Worm (Caenorhabditis elegans) whole organism, L2 larva: ENCODE results near the gene efr-3.

ENCODE experiments used
- C34F6.9 ChIP-seq: fragments of 150-350 bp; optimal IDR thresholded peaks from 2 replicates; lab custom pipeline; 2014; ENCODE audit warnings: missing biosample characterization, missing genetic modification characterization
- F13H6.1 ChIP-seq: sonication (generic microtip); optimal IDR thresholded peaks from 2 replicates; lab custom pipeline; 2016; ENCODE audit warnings: missing genetic modification characterization, missing compliant biosample characterization
- R02D3.7 ChIP-seq: fragments of 150-350 bp; optimal IDR thresholded peaks from 2 replicates; lab custom pipeline; 2014; ENCODE audit warnings: missing biosample characterization, missing genetic modification characterization
- alr-1 ChIP-seq: fragments of 150-350 bp; optimal IDR thresholded peaks from 2 replicates; lab custom pipeline; 2014; ENCODE audit warnings: missing biosample characterization, missing genetic modification characterization
- ama-1 ChIP-seq: fragments of 150-350 bp; optimal IDR thresholded peaks from 2 replicates; lab custom pipeline; 2018; ENCODE audit warnings: inconsistent platforms
- blmp-1 ChIP-seq: sonication (generic microtip); optimal IDR thresholded peaks from 2 replicates; lab custom pipeline; 2017; ENCODE audit warnings: missing genetic modification characterization, mild to moderate bottlenecking, missing compliant biosample characterization, antibody characterized with exemption, moderate library complexity; ENCODE audit not compliant: insufficient read depth
- ceh-82 ChIP-seq: fragments of 150-350 bp; optimal IDR thresholded peaks from 2 replicates; lab custom pipeline; 2014; ENCODE audit warnings: missing biosample characterization, missing genetic modification characterization
- crh-2 ChIP-seq: sonication (generic microtip); optimal IDR thresholded peaks from 2 replicates; lab custom pipeline; 2017; ENCODE audit warnings: missing biosample characterization, missing genetic modification characterization
- egl-27 ChIP-seq: sonication (generic microtip); optimal IDR thresholded peaks from 3 replicates; lab custom pipeline; 2017; ENCODE audit warnings: missing biosample characterization, missing genetic modification reagents, missing genetic modification characterization
- elt-1 ChIP-seq: fragments of 150-350 bp; optimal IDR thresholded peaks from 2 replicates; lab custom pipeline; 2014; ENCODE audit warnings: missing biosample characterization, missing genetic modification characterization
- elt-3 ChIP-seq: sonication (generic microtip); optimal IDR thresholded peaks from 2 replicates; lab custom pipeline; 2017; ENCODE audit warnings: missing biosample characterization, missing genetic modification characterization
- fos-1 ChIP-seq: fragments of 150-350 bp; optimal IDR thresholded peaks from 2 replicates; lab custom pipeline; 2014; ENCODE audit warnings: missing biosample characterization, missing genetic modification characterization
- lsy-2 ChIP-seq, 2 experiments: fragments of 150-350 bp in 1 of 2; sonication (generic microtip) in 1 of 2; optimal IDR thresholded peaks; 2 replicates each; lab custom pipeline; 2014 to 2017; ENCODE audit warnings: missing biosample characterization in 2 of 2, missing genetic modification characterization in 2 of 2
- mab-5 ChIP-seq: fragments of 150-350 bp; optimal IDR thresholded peaks from 2 replicates; lab custom pipeline; 2014; ENCODE audit warnings: missing biosample characterization, missing genetic modification characterization
- mdl-1 ChIP-seq, 2 experiments: fragments of 150-350 bp in 1 of 2; sonication (generic microtip) in 1 of 2; optimal IDR thresholded peaks; 2 replicates each; lab custom pipeline; 2017; ENCODE audit warnings: missing biosample characterization in 2 of 2, missing genetic modification characterization in 2 of 2
- nhr-11 ChIP-seq: fragments of 150-350 bp; optimal IDR thresholded peaks from 2 replicates; lab custom pipeline; 2014; ENCODE audit warnings: missing biosample characterization, missing genetic modification characterization
- nhr-12 ChIP-seq: fragments of 150-350 bp; optimal IDR thresholded peaks from 2 replicates; lab custom pipeline; 2014; ENCODE audit warnings: missing biosample characterization, missing genetic modification characterization
- nhr-129 ChIP-seq: fragments of 150-350 bp; optimal IDR thresholded peaks from 2 replicates; lab custom pipeline; 2014; ENCODE audit warnings: missing biosample characterization, missing genetic modification characterization
- nhr-21 ChIP-seq: fragments of 150-350 bp; optimal IDR thresholded peaks from 2 replicates; lab custom pipeline; 2014; ENCODE audit warnings: missing biosample characterization, missing genetic modification characterization
- nhr-237 ChIP-seq: fragments of 150-350 bp; optimal IDR thresholded peaks from 2 replicates; lab custom pipeline; 2014; ENCODE audit warnings: missing biosample characterization, missing genetic modification characterization
- nhr-25 ChIP-seq: fragments of 150-350 bp; sonication (generic microtip); optimal IDR thresholded peaks from 3 replicates; lab custom pipeline; 2014; ENCODE audit warnings: missing biosample characterization, missing genetic modification characterization
- nhr-6 ChIP-seq: fragments of 150-350 bp; optimal IDR thresholded peaks from 2 replicates; lab custom pipeline; 2014; ENCODE audit warnings: missing biosample characterization, missing genetic modification characterization
- nhr-77 ChIP-seq: fragments of 150-350 bp; optimal IDR thresholded peaks from 2 replicates; lab custom pipeline; 2014; ENCODE audit warnings: missing biosample characterization, missing genetic modification characterization
- sem-4 ChIP-seq: fragments of 150-350 bp; optimal IDR thresholded peaks from 2 replicates; lab custom pipeline; 2014; ENCODE audit warnings: missing biosample characterization, missing genetic modification reagents, missing genetic modification characterization
- sma-3 ChIP-seq: sonication (generic microtip); optimal IDR thresholded peaks from 2 replicates; lab custom pipeline; 2016; ENCODE audit warnings: missing genetic modification reagents, missing genetic modification characterization, missing compliant biosample characterization
- sma-9 ChIP-seq, 2 experiments: fragments of 150-350 bp in 1 of 2; sonication (generic microtip) in 1 of 2; optimal IDR thresholded peaks; 2 replicates each; lab custom pipeline; 2014 to 2016; ENCODE audit warnings: missing genetic modification characterization in 2 of 2, mild to moderate bottlenecking in 1 of 2, missing biosample characterization in 1 of 2, missing compliant biosample characterization in 1 of 2, missing genetic modification reagents in 1 of 2, moderate library complexity in 1 of 2
- unc-39 ChIP-seq: fragments of 150-350 bp; optimal IDR thresholded peaks from 2 replicates; lab custom pipeline; 2014; ENCODE audit warnings: missing biosample characterization, missing genetic modification characterization
- unc-55 ChIP-seq: fragments of 150-350 bp; sonication (generic microtip); optimal IDR thresholded peaks from 3 replicates; lab custom pipeline; 2014; ENCODE audit warnings: missing biosample characterization, missing genetic modification reagents, missing genetic modification characterization
- unc-62 ChIP-seq: fragments of 150-350 bp; optimal IDR thresholded peaks from 2 replicates; lab custom pipeline; 2014; ENCODE audit warnings: missing biosample characterization, missing genetic modification reagents, missing genetic modification characterization
- ztf-11 ChIP-seq: sonication (generic microtip); optimal IDR thresholded peaks from 2 replicates; lab custom pipeline; 2017; ENCODE audit warnings: missing biosample characterization, missing genetic modification characterization
- ztf-4 ChIP-seq: fragments of 150-350 bp; optimal IDR thresholded peaks from 2 replicates; lab custom pipeline; 2014; ENCODE audit warnings: missing biosample characterization, missing genetic modification characterization

efr-3 gene

DNA sequence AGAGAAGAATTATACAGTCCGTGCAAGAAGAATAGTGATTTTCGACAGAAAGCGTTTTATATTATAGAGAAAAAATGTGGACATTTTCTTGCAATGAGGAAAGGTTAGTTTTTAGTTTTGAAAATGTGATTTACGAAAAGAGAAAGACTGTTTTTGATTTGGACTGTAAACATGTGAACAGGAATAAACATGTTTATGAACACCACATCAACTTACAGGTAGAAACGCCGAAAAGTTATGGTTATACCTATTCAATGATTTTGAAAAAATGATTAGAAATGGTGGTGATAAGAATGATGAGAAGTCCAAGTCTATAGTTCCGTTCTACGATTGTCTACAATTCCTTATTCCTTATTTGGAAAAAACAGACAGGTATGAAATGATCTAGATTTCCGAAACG is 23.6 kb upstream of the efr-3 start:
- no peak for TF ChIP-seq lsy-2 (tag; optimal IDR thresholded peaks at IDR 0.05; lab: Kevin White, UChicago)
- no peak for TF ChIP-seq nhr-77 (tag; lab: Kevin White, UChicago)
- no peak for TF ChIP-seq unc-39 (tag; lab: Kevin White, UChicago)
- TF ChIP-seq unc-62, result no peak
- TF ChIP-seq nhr-12, result no peak
- TF ChIP-seq crh-2 (tag; lab: Kevin White, UChicago), result no peak
- TF ChIP-seq elt-3, result no peak
- TF ChIP-seq ztf-11 (tag; lab: Kevin White, UChicago), result no peak
- no peak for TF ChIP-seq nhr-237
- TF ChIP-seq nhr-11 (tag; lab: Kevin White, UChicago), result no peak
- TF ChIP-seq mdl-1 (tag; optimal IDR thresholded peaks at IDR 0.05; lab: Kevin White, UChicago), result no peak

DNA sequence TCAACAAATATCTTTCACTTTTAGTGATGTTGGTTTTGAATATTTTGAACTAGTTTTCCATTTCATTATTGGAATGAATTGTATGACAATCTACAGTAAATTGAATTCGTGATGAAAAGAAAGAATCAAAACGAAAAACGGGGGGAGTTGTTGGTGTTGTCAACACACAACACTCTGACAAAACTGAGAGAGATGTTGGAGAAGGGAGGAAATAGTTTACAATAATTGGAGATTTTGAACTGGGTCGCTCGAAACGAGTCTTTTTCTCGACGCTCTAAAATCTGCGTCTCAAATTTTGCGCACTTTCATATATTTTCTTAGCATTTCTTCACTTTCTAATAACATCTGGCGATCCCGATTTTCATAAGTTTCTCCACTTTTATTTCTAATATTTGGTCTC is 22.9 kb upstream of the efr-3 start, which contains the start of gene txt-18:
txt-18 (plus strand) TSS at position 180 of the 400 bp plus-strand sequence.
- TF ChIP-seq nhr-129 (tag; lab: Kevin White, UChicago) (peak; percentile 59), mdl-1 (tag; optimal IDR thresholded peaks at IDR 0.05; lab: Kevin White, UChicago) (no peak), nhr-21 (tag; lab: Kevin White, UChicago) (peak; percentile 39), mab-5 (tag; lab: Kevin White, UChicago) (no peak), blmp-1 (tag; lab: Kevin White, UChicago) (peak; percentile 72), C34F6.9 (tag; lab: Kevin White, UChicago) (peak; percentile 27), R02D3.7 (tag; lab: Kevin White, UChicago) (no peak), unc-55 (GFP tag; lab: Kevin White, UChicago) (peak; percentile 4), lsy-2 (tag; optimal IDR thresholded peaks at IDR 0.05; lab: Kevin White, UChicago) (peak in 1 of 2 experiments; percentile 34), sma-3 (GFP tag; lab: Kevin White, UChicago) (no peak), crh-2 (tag; lab: Kevin White, UChicago) (peak; percentile 9), egl-27 (tag; lab: Kevin White, UChicago) (peak; percentile 17), ztf-4 (tag; lab: Kevin White, UChicago) (peak; percentile 6), sma-9 (GFP tag; optimal IDR thresholded peaks at IDR 0.05; lab: Kevin White, UChicago) (peak; percentile 48), sma-9 (tag; optimal IDR thresholded peaks at IDR 0.05; lab: Kevin White, UChicago) (no peak), F13H6.1 (peak; percentile 13), alr-1 (no peak), nhr-25 (tag; lab: Kevin White, UChicago) (peak; percentile 72), ceh-82 (no peak), ama-1 (lab: Kevin White, UChicago) (no peak)

DNA sequence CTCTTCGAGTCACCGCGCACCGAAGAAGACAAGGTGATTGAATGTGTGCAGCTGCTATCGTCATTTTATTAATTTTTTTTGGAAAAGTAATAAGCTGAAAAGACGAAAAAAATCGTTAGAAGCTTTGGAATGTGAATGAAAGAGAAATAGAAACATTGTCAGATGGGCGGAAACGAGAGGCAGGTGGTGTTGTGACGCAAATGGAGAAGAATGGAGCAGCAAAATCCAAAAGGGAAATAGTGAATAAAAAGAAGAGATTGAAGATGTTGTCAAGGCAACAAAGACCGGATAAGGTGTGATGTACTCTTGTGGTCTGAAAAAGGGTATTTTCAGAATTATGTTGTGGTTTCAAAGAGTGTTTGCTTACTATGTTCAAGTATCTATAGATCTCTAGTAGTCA is 21.5 kb upstream of the efr-3 start:
- TF ChIP-seq lsy-2 (tag; optimal IDR thresholded peaks at IDR 0.05; lab: Kevin White, UChicago), result peak in 1 of 2 experiments; percentile 10
- peak; percentile 2 for TF ChIP-seq crh-2 (tag; lab: Kevin White, UChicago)
- peak; percentile 11 for TF ChIP-seq nhr-129 (tag; lab: Kevin White, UChicago)
- TF ChIP-seq elt-1 (tag; lab: Kevin White, UChicago), result no peak
- TF ChIP-seq ztf-4 (tag; lab: Kevin White, UChicago), result no peak
- TF ChIP-seq, all 48 proteins: peak for 3

DNA sequence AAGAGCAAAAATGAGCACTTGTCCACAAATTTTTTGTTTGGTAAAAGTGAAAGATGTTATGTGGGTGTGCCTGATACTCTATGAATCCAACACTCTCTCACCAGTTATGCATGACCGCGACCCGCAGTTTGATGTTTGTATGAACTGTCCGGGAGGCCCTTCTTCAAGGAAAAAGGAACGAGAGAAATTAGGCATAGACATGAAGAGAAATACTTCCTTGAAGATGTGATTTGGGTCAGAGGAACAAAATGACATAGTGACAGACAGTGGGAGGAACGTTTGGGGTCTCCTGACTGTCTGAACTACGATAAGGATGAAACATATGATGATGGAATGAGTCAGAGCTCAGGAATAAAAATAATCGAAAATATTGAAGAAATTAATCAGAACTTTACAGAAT is 20.1 kb upstream of the efr-3 start:
- TF ChIP-seq fos-1 (tag; lab: Kevin White, UChicago) (peak; percentile 42), crh-2 (tag; lab: Kevin White, UChicago) (no peak)

DNA sequence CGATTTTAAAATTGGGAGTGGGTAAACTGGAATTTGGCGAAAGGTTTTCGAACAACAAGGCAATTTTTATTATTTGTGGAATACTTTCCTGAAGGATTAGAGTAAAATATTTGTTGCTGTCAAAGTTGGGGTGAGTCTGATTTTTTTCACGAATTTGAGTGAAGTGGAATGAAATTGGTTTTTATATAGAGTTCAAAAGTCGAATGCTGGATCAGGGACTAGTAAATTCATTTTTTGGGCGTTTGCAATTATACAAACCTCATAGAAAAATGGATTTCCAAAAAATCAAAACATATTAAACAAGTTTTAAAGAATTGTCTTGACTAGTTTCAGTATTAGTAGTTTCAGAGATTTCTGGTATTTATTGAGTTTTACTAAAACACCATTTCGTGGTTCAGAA is 19.0 kb upstream of the efr-3 start, which contains the start of gene C32D5.7:
C32D5.7 (minus strand) TSS at position 101 of the 400 bp plus-strand sequence.
- TF ChIP-seq nhr-12, result no peak
- no peak for TF ChIP-seq nhr-6 (tag; lab: Kevin White, UChicago)
- no peak for TF ChIP-seq ceh-82
- no peak for TF ChIP-seq crh-2 (tag; lab: Kevin White, UChicago)
- TF ChIP-seq elt-3, result no peak
- no peak for TF ChIP-seq sem-4 (tag; lab: Kevin White, UChicago)
- TF ChIP-seq sma-3 (GFP tag; lab: Kevin White, UChicago), result no peak

DNA sequence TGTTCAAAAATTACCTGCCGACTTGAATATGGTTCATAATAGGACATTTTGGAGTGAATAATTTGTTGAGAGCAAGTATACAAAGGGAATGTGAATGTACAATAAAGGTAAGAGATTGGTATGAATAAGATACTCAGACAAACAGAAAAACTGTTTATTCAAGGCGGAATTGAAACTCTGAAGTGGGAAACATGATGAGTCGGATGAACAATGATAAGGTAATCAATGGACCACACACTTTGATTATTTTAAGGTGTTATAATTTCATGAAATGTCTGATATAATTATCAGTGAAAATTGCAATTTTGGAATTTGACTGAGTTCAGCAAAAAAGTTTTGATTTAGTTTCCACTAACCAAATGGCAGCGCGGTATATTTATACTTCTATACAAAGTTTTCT is 18.6 kb upstream of the efr-3 start:
- TF ChIP-seq egl-27 (tag; lab: Kevin White, UChicago) (no peak), fos-1 (tag; lab: Kevin White, UChicago) (peak; percentile 46)
